Worm (Caenorhabditis elegans) whole organism, L2 larva: ENCODE data around the gene gst-41.

Experiments used
- Y55F3AM.14 ChIP-seq: fragments of 200-800 bp; sonication (Bioruptor generic); optimal IDR thresholded peaks from 2 replicates; lab custom pipeline; 2018; ENCODE audit warnings: mild to moderate bottlenecking, missing genetic modification characterization, missing compliant biosample characterization
- gmeb-1 ChIP-seq: fragments of 150-350 bp; optimal IDR thresholded peaks from 2 replicates; lab custom pipeline; 2014; ENCODE audit warnings: missing biosample characterization, missing genetic modification characterization
- lin-13 ChIP-seq: fragments of 150-350 bp; optimal IDR thresholded peaks from 2 replicates; lab custom pipeline; 2014; ENCODE audit warnings: missing biosample characterization, missing genetic modification reagents, missing genetic modification characterization
- mbf-1 ChIP-seq: sonication (generic microtip); optimal IDR thresholded peaks from 2 replicates; lab custom pipeline; 2017; ENCODE audit warnings: missing biosample characterization, missing genetic modification characterization
- mdl-1 ChIP-seq, 2 experiments: fragments of 150-350 bp in 1 of 2; sonication (generic microtip) in 1 of 2; optimal IDR thresholded peaks; 2 replicates each; lab custom pipeline; 2017; ENCODE audit warnings: missing biosample characterization in 2 of 2, missing genetic modification characterization in 2 of 2
- nhr-12 ChIP-seq: fragments of 150-350 bp; optimal IDR thresholded peaks from 2 replicates; lab custom pipeline; 2014; ENCODE audit warnings: missing biosample characterization, missing genetic modification characterization
- nhr-21 ChIP-seq: fragments of 150-350 bp; optimal IDR thresholded peaks from 2 replicates; lab custom pipeline; 2014; ENCODE audit warnings: missing biosample characterization, missing genetic modification characterization
- nhr-237 ChIP-seq: fragments of 150-350 bp; optimal IDR thresholded peaks from 2 replicates; lab custom pipeline; 2014; ENCODE audit warnings: missing biosample characterization, missing genetic modification characterization
- nhr-6 ChIP-seq: fragments of 150-350 bp; optimal IDR thresholded peaks from 2 replicates; lab custom pipeline; 2014; ENCODE audit warnings: missing biosample characterization, missing genetic modification characterization
- sem-4 ChIP-seq: fragments of 150-350 bp; optimal IDR thresholded peaks from 2 replicates; lab custom pipeline; 2014; ENCODE audit warnings: missing biosample characterization, missing genetic modification reagents, missing genetic modification characterization
- skn-1 ChIP-seq: sonication (generic microtip); optimal IDR thresholded peaks from 2 replicates; lab custom pipeline; 2017; ENCODE audit warnings: missing biosample characterization, missing genetic modification characterization
- snpc-4 ChIP-seq: fragments of 150-350 bp; optimal IDR thresholded peaks from 2 replicates; lab custom pipeline; 2014; ENCODE audit warnings: missing biosample characterization, missing genetic modification characterization
- unc-62 ChIP-seq: fragments of 150-350 bp; optimal IDR thresholded peaks from 2 replicates; lab custom pipeline; 2014; ENCODE audit warnings: missing biosample characterization, missing genetic modification reagents, missing genetic modification characterization
- ztf-1 ChIP-seq: fragments of 200-800 bp; sonication (Bioruptor generic); conservative IDR thresholded peaks from 2 replicates; pipeline ENCODE4 v1.3.6; 2022; ENCODE audit warnings: missing genetic modification characterization, missing compliant biosample characterization
- ztf-11 ChIP-seq: sonication (generic microtip); optimal IDR thresholded peaks from 2 replicates; lab custom pipeline; 2017; ENCODE audit warnings: missing biosample characterization, missing genetic modification characterization

gst-41 gene

DNA sequence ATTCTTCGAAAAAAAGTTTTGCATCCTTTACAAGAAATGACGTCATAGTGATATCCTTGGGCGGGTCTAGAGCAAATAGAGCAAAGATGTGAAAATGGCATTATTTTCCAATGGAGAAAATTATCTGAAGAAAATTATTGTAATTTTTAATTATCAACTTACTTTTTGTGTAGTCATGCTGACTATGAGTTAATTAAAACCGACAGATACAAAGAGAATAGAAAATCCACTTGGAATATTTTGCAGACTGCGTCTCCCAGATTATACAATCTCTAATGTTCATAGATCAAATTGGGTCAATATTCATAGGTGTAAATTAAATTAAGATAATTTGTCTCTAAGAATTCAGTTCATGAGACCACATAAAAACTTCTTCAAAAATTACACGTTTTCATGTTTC is 49.6 kb downstream of the gst-41 start, which contains the start of gene nhr-149:
nhr-149 (minus strand) TSS at position 101 of the 400 bp plus-strand sequence.
- TF ChIP-seq ztf-11 (no peak), skn-1 (tag; lab: Kevin White, UChicago) (no peak), nhr-21 (no peak), Y55F3AM.14 (GFP tag; lab: Kevin White, UChicago) (no peak), mdl-1 (tag; optimal IDR thresholded peaks at IDR 0.05; lab: Kevin White, UChicago) (no peak), lin-13 (GFP tag; lab: Kevin White, UChicago) (no peak), gmeb-1 (tag; lab: Kevin White, UChicago) (no peak), unc-62 (GFP tag; lab: Kevin White, UChicago) (no peak), nhr-237 (tag; lab: Kevin White, UChicago) (no peak), nhr-6 (tag; lab: Kevin White, UChicago) (no peak), ztf-1 (no peak), mbf-1 (tag; lab: Kevin White, UChicago) (no peak), snpc-4 (no peak), sem-4 (tag; lab: Kevin White, UChicago) (no peak), nhr-12 (no peak)
